Fruit fly (Drosophila melanogaster): ENCODE measurements around the gene Grp170.
A peak's percentile ranks its signal among the peaks of the same experiment; 100 is the strongest.

The Grp170 gene

dm6 chrX:2301069-2301508 is 26.2 kb upstream of the Grp170 start (continued):
- TF ChIP-seq chinmo (GFP tag; IDR thresholded peaks at IDR 0.05; ENCODE audit: partially characterized antibody), result no peak; the same call in 3 of the 4 replicates
- TF ChIP-seq CG9797 (GFP tag; optimal IDR thresholded peaks at IDR 0.05), result no peak
- TF ChIP-seq TFAM (GFP tag; optimal IDR thresholded peaks at IDR 0.05), result no peak
- no peak for TF ChIP-seq cg (GFP tag; optimal IDR thresholded peaks at IDR 0.05)
- no peak for TF ChIP-seq hbn (GFP tag; IDR thresholded peaks at IDR 0.05; ENCODE audit: partially characterized antibody)
- no peak for TF ChIP-seq psq (GFP tag; optimal IDR thresholded peaks at IDR 0.05)
- no peak for TF ChIP-seq mld (GFP tag; IDR thresholded peaks at IDR 0.05; ENCODE audit: partially characterized antibody)
- TF ChIP-seq wor (GFP tag; IDR thresholded peaks at IDR 0.05), result 0 out of 2 replicates have a peak, but pooled peaks have one; percentile 27
- TF ChIP-seq B-H1 (GFP tag; IDR thresholded peaks at IDR 0.05), result peak; percentile 34; the same call in 1 of the 3 replicates
- TF ChIP-seq HLH3B (GFP tag; IDR thresholded peaks at IDR 0.05), result no peak
- peak; percentile 18 for TF ChIP-seq Dek (tag; optimal IDR thresholded peaks at IDR 0.05)
- TF ChIP-seq Sry-β (GFP tag; optimal IDR thresholded peaks at IDR 0.05), result no peak
- TF ChIP-seq CG2875 (GFP tag; optimal IDR thresholded peaks at IDR 0.05), result no peak
- peak; percentile 2; the same call in 1 of the 2 replicates for TF ChIP-seq CG4360 (GFP tag; IDR thresholded peaks at IDR 0.05)
- TF ChIP-seq sug (tag; optimal IDR thresholded peaks at IDR 0.05), result peak; percentile 42
- TF ChIP-seq Fer2 (tag; optimal IDR thresholded peaks at IDR 0.05), result no peak
- no peak for TF ChIP-seq slou (GFP tag; optimal IDR thresholded peaks at IDR 0.05)
- TF ChIP-seq az2 (GFP tag; optimal IDR thresholded peaks at IDR 0.05), result peak; percentile 23
- no peak for TF ChIP-seq CG1832 (GFP tag; optimal IDR thresholded peaks at IDR 0.05)
- TF ChIP-seq zen2 (GFP tag; IDR thresholded peaks at IDR 0.05; ENCODE audit: partially characterized antibody), result no peak
- peak; percentile 48 for TF ChIP-seq CG7839 (tag; optimal IDR thresholded peaks at IDR 0.05)
- no peak for TF ChIP-seq Awh (GFP tag; IDR thresholded peaks at IDR 0.05)
- peak; percentile 71 for TF ChIP-seq Fer1 (GFP tag; optimal IDR thresholded peaks at IDR 0.05)
- no peak for TF ChIP-seq CG31388 (GFP tag; optimal IDR thresholded peaks at IDR 0.05)
- no peak for TF ChIP-seq CG14965 (GFP tag; optimal IDR thresholded peaks at IDR 0.05; ENCODE audit: borderline replicate concordance)
- no peak for TF ChIP-seq CG3838 (GFP tag; optimal IDR thresholded peaks at IDR 0.05)
- no peak for TF ChIP-seq repo (GFP tag; optimal IDR thresholded peaks at IDR 0.05)
- TF ChIP-seq bab2 (GFP tag; optimal IDR thresholded peaks at IDR 0.05), result no peak
- TF ChIP-seq CG12391 (tag; optimal IDR thresholded peaks at IDR 0.05), result no peak
- TF ChIP-seq CG34422 (GFP tag; IDR thresholded peaks at IDR 0.05), result no peak
- TF ChIP-seq CkIIα-i1 (GFP tag; IDR thresholded peaks at IDR 0.05), result no peak
- TF ChIP-seq crol (GFP tag; IDR thresholded peaks at IDR 0.05), result peak; percentile 95
- peak; percentile 20 for TF ChIP-seq CG9727 (GFP tag; optimal IDR thresholded peaks at IDR 0.05)
- no peak; the same call in 2 of the 3 replicates for TF ChIP-seq gce (GFP tag; IDR thresholded peaks at IDR 0.05)
- TF ChIP-seq ash1 (GFP tag; optimal IDR thresholded peaks at IDR 0.05), result no peak
- peak; percentile 54 for TF ChIP-seq CG10147 (GFP tag; optimal IDR thresholded peaks at IDR 0.05)
- TF ChIP-seq CG6813 (GFP tag; optimal IDR thresholded peaks at IDR 0.05), result peak; percentile 1
- no peak for TF ChIP-seq chn (GFP tag; optimal IDR thresholded peaks at IDR 0.05)
- TF ChIP-seq tup (GFP tag; optimal IDR thresholded peaks at IDR 0.05), result no peak
- TF ChIP-seq CG6683 (GFP tag; optimal IDR thresholded peaks at IDR 0.05), result peak; percentile 5
- peak; percentile 53 for TF ChIP-seq NFAT (GFP tag; IDR thresholded peaks at IDR 0.05)
- no peak for TF ChIP-seq trem (tag; optimal IDR thresholded peaks at IDR 0.05)
- TF ChIP-seq CG18011 (GFP tag; optimal IDR thresholded peaks at IDR 0.05), result peak; percentile 34
- TF ChIP-seq D19A (tag; optimal IDR thresholded peaks at IDR 0.05), result no peak
- peak; percentile 8 for TF ChIP-seq CG6254 (GFP tag; optimal IDR thresholded peaks at IDR 0.05)
- TF ChIP-seq Meics (GFP tag; optimal IDR thresholded peaks at IDR 0.05), result peak; percentile 63
- TF ChIP-seq disco-r (GFP tag; optimal IDR thresholded peaks at IDR 0.05), result no peak
- TF ChIP-seq CoRest (tag; optimal IDR thresholded peaks at IDR 0.05), result peak; percentile 62
- TF ChIP-seq CG17802 (tag; optimal IDR thresholded peaks at IDR 0.05), result no peak
- no peak for TF ChIP-seq inv (GFP tag; IDR thresholded peaks at IDR 0.05; ENCODE audit: partially characterized antibody)

Measured in whole organism, embryonic.